Fruit fly (Drosophila melanogaster) whole organism, embryonic: ENCODE measurements around the gene Cpr67Fa1.

Experiments used
- ATbp ChIP-seq: fragments of 200-800 bp; sonication (Bioruptor generic); optimal IDR thresholded peaks from 2 replicates; lab custom pipeline; 2017; ENCODE audit warnings: missing biosample characterization, mild to moderate bottlenecking, missing genetic modification characterization, missing genetic modification reagents
- Blimp-1 ChIP-seq: fragments of 200-800 bp; sonication (Bioruptor generic); optimal IDR thresholded peaks from 3 replicates; lab custom pipeline; 2018; ENCODE audit warnings: missing biosample characterization, missing genetic modification characterization, mild to moderate bottlenecking, moderate library complexity, missing genetic modification reagents
- Bteb2 ChIP-seq: fragments of 200-800 bp; sonication (Bioruptor generic); optimal IDR thresholded peaks from 2 replicates; lab custom pipeline; 2016; ENCODE audit warnings: missing biosample characterization, missing genetic modification characterization
- CG10959 ChIP-seq: fragments of 200-800 bp; sonication (Bioruptor generic); IDR thresholded peaks from 2 replicates; pipeline ENCODE4 v1.3.6; 2022; ENCODE audit warnings: missing biosample characterization, missing genetic modification characterization
- CG12155 ChIP-seq: fragments of 200-800 bp; sonication (Bioruptor generic); optimal IDR thresholded peaks from 3 replicates; lab custom pipeline; 2016; ENCODE audit warnings: missing biosample characterization, missing genetic modification characterization
- CG14667 ChIP-seq: fragments of 200-800 bp; sonication (Bioruptor generic); IDR thresholded peaks from 2 replicates; pipeline ENCODE4 v1.3.6; 2022; ENCODE audit warnings: missing biosample characterization, missing genetic modification characterization
- CG5953 ChIP-seq: fragments of 200-800 bp; sonication (Bioruptor generic); IDR thresholded peaks from 2 replicates; pipeline ENCODE4 v1.3.6; 2022; ENCODE audit warnings: missing biosample characterization, missing genetic modification characterization
- CG7357 ChIP-seq: fragments of 200-800 bp; sonication (Bioruptor generic); IDR thresholded peaks from 3 replicates; pipeline ENCODE4 v1.3.6; 2022; ENCODE audit warnings: missing biosample characterization, missing genetic modification characterization
- CG7786 ChIP-seq: fragments of 200-800 bp; sonication (Bioruptor generic); optimal IDR thresholded peaks from 2 replicates; lab custom pipeline; 2016; ENCODE audit warnings: missing biosample characterization, missing genetic modification characterization
- CG7963 ChIP-seq: fragments of 200-800 bp; sonication (Bioruptor generic); IDR thresholded peaks from 3 replicates; pipeline ENCODE4 v1.3.6; 2022; ENCODE audit warnings: missing biosample characterization, missing genetic modification characterization; ENCODE audit not compliant: partially characterized antibody
- CG8478 ChIP-seq: fragments of >200 bp; optimal IDR thresholded peaks from 2 replicates; lab custom pipeline; 2018
- Chrac-16 ChIP-seq: fragments of 200-800 bp; sonication (Bioruptor generic); optimal IDR thresholded peaks from 3 replicates; lab custom pipeline; 2016; ENCODE audit warnings: missing biosample characterization, missing genetic modification characterization
- CkIIα-i1 ChIP-seq: fragments of 200-800 bp; sonication (Bioruptor generic); IDR thresholded peaks from 2 replicates; pipeline ENCODE4 v1.3.6; 2022; ENCODE audit warnings: missing biosample characterization, missing genetic modification characterization
- Deaf1 ChIP-seq: fragments of 200-800 bp; optimal IDR thresholded peaks from 3 replicates; lab custom pipeline; 2019; ENCODE audit warnings: missing biosample characterization, mild to moderate bottlenecking, missing genetic modification characterization, moderate library complexity
- Doc3 ChIP-seq: fragments of 200-800 bp; sonication (Bioruptor generic); IDR thresholded peaks from 3 replicates; pipeline ENCODE4 v1.3.6; 2022; ENCODE audit warnings: missing biosample characterization, missing genetic modification characterization; ENCODE audit not compliant: partially characterized antibody
- ERR ChIP-seq: fragments of 200-800 bp; sonication (Bioruptor generic); optimal IDR thresholded peaks from 2 replicates; lab custom pipeline; 2016; ENCODE audit warnings: missing biosample characterization, missing genetic modification characterization
- Ets65A ChIP-seq: fragments of 200-800 bp; sonication (Bioruptor generic); peaks from one replicate; lab custom pipeline; 2016; ENCODE audit warnings: missing biosample characterization, missing genetic modification characterization
- GATAe ChIP-seq: fragments of 200-800 bp; sonication (Bioruptor generic); conservative IDR thresholded peaks from 2 replicates; pipeline ENCODE4 v1.3.6; 2022; ENCODE audit warnings: missing biosample characterization, missing genetic modification characterization
- HmgZ ChIP-seq: fragments of 200-800 bp; sonication (Bioruptor generic); optimal IDR thresholded peaks from 2 replicates; lab custom pipeline; 2018; ENCODE audit warnings: missing biosample characterization, mild to moderate bottlenecking, missing genetic modification characterization
- Med ChIP-seq: fragments of 200-800 bp; sonication (Bioruptor generic); peaks from one replicate; lab custom pipeline; 2016; ENCODE audit warnings: missing biosample characterization, missing genetic modification characterization, mild to moderate bottlenecking, inconsistent platforms, moderate library complexity
- NC2α ChIP-seq: fragments of 200-800 bp; sonication (Bioruptor generic); optimal IDR thresholded peaks from 2 replicates; lab custom pipeline; 2016; ENCODE audit warnings: missing biosample characterization, missing genetic modification characterization
- Nf-YB ChIP-seq: fragments of 200-800 bp; sonication (Bioruptor generic); optimal IDR thresholded peaks from 3 replicates; lab custom pipeline; 2019; ENCODE audit warnings: missing biosample characterization, mild to moderate bottlenecking, missing genetic modification characterization, moderate library complexity
- Oaz ChIP-seq: fragments of 200-800 bp; sonication (Bioruptor generic); IDR thresholded peaks from 2 replicates; pipeline ENCODE4 v1.3.6; 2022; ENCODE audit warnings: missing biosample characterization, missing genetic modification characterization
- Rx ChIP-seq: fragments of 200-800 bp; sonication (Bioruptor generic); IDR thresholded peaks from 2 replicates; pipeline ENCODE4 v1.3.6; 2022; ENCODE audit warnings: missing biosample characterization, missing genetic modification characterization
- TFAM ChIP-seq: fragments of 200-800 bp; sonication (Bioruptor generic); optimal IDR thresholded peaks from 2 replicates; lab custom pipeline; 2017; ENCODE audit warnings: missing biosample characterization, missing genetic modification characterization, inconsistent platforms
- aop ChIP-seq: fragments of 200-800 bp; sonication (Bioruptor generic); IDR thresholded peaks from 2 replicates; pipeline ENCODE4 v1.3.6; 2022; ENCODE audit warnings: missing biosample characterization, missing genetic modification characterization
- bbx ChIP-seq: fragments of 200-800 bp; sonication (Bioruptor generic); IDR thresholded peaks from 2 replicates; pipeline ENCODE4 v1.3.6; 2022; ENCODE audit warnings: missing biosample characterization, missing genetic modification characterization; ENCODE audit not compliant: partially characterized antibody
- bigmax ChIP-seq: fragments of 200-800 bp; sonication (Bioruptor generic); optimal IDR thresholded peaks from 2 replicates; lab custom pipeline; 2018; ENCODE audit warnings: missing biosample characterization, mild to moderate bottlenecking, missing genetic modification characterization
- btn ChIP-seq: fragments of 200-800 bp; sonication (Bioruptor generic); optimal IDR thresholded peaks from 2 replicates; lab custom pipeline; 2016; ENCODE audit warnings: missing biosample characterization, missing genetic modification characterization
- chif ChIP-seq, 2 experiments: fragments of 200-800 bp; sonication (Bioruptor generic); optimal IDR thresholded peaks; 3 replicates each; lab custom pipeline; 2016; ENCODE audit warnings: missing biosample characterization in 2 of 2, missing genetic modification characterization in 2 of 2
- chm ChIP-seq: fragments of 200-800 bp; sonication (Bioruptor generic); IDR thresholded peaks from 2 replicates; pipeline ENCODE4 v1.3.6; 2022; ENCODE audit warnings: missing biosample characterization, missing genetic modification characterization
- crol ChIP-seq: fragments of 200-800 bp; sonication (Bioruptor generic); IDR thresholded peaks from 2 replicates; pipeline ENCODE4 v1.3.6; 2022; ENCODE audit warnings: missing biosample characterization, missing genetic modification characterization
- dan ChIP-seq: fragments of 200-800 bp; sonication (Bioruptor generic); IDR thresholded peaks from 2 replicates; pipeline ENCODE4 v1.3.6; 2022; ENCODE audit warnings: missing biosample characterization, missing genetic modification characterization
- dysf ChIP-seq: fragments of 200-800 bp; sonication (Bioruptor generic); IDR thresholded peaks from 3 replicates; pipeline ENCODE4 v1.3.6; 2022; ENCODE audit warnings: missing biosample characterization, missing genetic modification characterization
- ems ChIP-seq: fragments of 200-800 bp; sonication (Bioruptor generic); optimal IDR thresholded peaks from 3 replicates; lab custom pipeline; 2016; ENCODE audit warnings: missing biosample characterization, missing genetic modification characterization
- gce ChIP-seq: fragments of 200-800 bp; sonication (Bioruptor generic); IDR thresholded peaks from 3 replicates; pipeline ENCODE4 v1.3.6; 2022; ENCODE audit warnings: missing biosample characterization, missing genetic modification characterization
- ham ChIP-seq: fragments of 200-800 bp; sonication (Bioruptor generic); IDR thresholded peaks from 2 replicates; pipeline ENCODE4 v1.3.6; 2022; ENCODE audit warnings: missing biosample characterization, missing genetic modification characterization
- klu ChIP-seq: fragments of 200-800 bp; sonication (Bioruptor generic); IDR thresholded peaks from 2 replicates; pipeline ENCODE4 v1.3.6; 2022; ENCODE audit warnings: missing biosample characterization, missing genetic modification characterization
- knrl ChIP-seq: fragments of 200-800 bp; sonication (Bioruptor generic); IDR thresholded peaks from 3 replicates; pipeline ENCODE4 v1.3.6; 2022; ENCODE audit warnings: missing biosample characterization, missing genetic modification characterization; ENCODE audit not compliant: partially characterized antibody
- lbe ChIP-seq: fragments of 200-800 bp; sonication (Bioruptor generic); optimal IDR thresholded peaks from 2 replicates; lab custom pipeline; 2016; ENCODE audit warnings: missing biosample characterization, mild to moderate bottlenecking, missing genetic modification characterization
- nmo ChIP-seq: fragments of 200-800 bp; sonication (Bioruptor generic); optimal IDR thresholded peaks from 2 replicates; lab custom pipeline; 2018; ENCODE audit warnings: missing biosample characterization, mild to moderate bottlenecking, missing genetic modification characterization, moderate library complexity
- nom ChIP-seq: fragments of 200-800 bp; sonication (Bioruptor generic); optimal IDR thresholded peaks from 2 replicates; lab custom pipeline; 2017; ENCODE audit warnings: missing biosample characterization, missing genetic modification characterization, mild to moderate bottlenecking, moderate library complexity, missing genetic modification reagents
- sens ChIP-seq: fragments of 200-800 bp; sonication (Bioruptor generic); peaks from one replicate; lab custom pipeline; 2016; ENCODE audit warnings: missing biosample characterization, missing genetic modification characterization
- ssp ChIP-seq: fragments of 200-800 bp; sonication (Bioruptor generic); IDR thresholded peaks from 2 replicates; pipeline ENCODE4 v1.3.6; 2022; ENCODE audit warnings: missing biosample characterization, missing genetic modification characterization
- tna ChIP-seq: fragments of 200-800 bp; sonication (Bioruptor generic); IDR thresholded peaks from 2 replicates; pipeline ENCODE4 v1.3.6; 2022; ENCODE audit warnings: missing biosample characterization, missing genetic modification characterization; ENCODE audit not compliant: partially characterized antibody
- twi ChIP-seq: fragments of 200-800 bp; optimal IDR thresholded peaks from 2 replicates; lab custom pipeline; 2019; ENCODE audit warnings: missing biosample characterization, mild to moderate bottlenecking, missing genetic modification characterization, moderate library complexity
- wek ChIP-seq: fragments of 200-800 bp; sonication (Bioruptor generic); optimal IDR thresholded peaks from 3 replicates; lab custom pipeline; 2018; ENCODE audit warnings: missing biosample characterization, mild to moderate bottlenecking, missing genetic modification characterization, moderate library complexity
- zfh1 ChIP-seq: fragments of 200-800 bp; sonication (Bioruptor generic); IDR thresholded peaks from 3 replicates; pipeline ENCODE4 v1.3.6; 2022; ENCODE audit warnings: missing biosample characterization, missing genetic modification characterization

Gene Cpr67Fa1

dm6 chr3L:10867778-10868382 lies 21.9 kb upstream of the Cpr67Fa1 start (continued):
- TF ChIP-seq ems (GFP tag; lab: Kevin White, UChicago) (no peak), CG5953 (GFP tag; lab: Robert Waterston, UW) (no peak), dysf (GFP tag; lab: Robert Waterston, UW) (peak; percentile 7; the same call in 1 of the 3 replicates), ham (no peak), lbe (peak; percentile 36), TFAM (GFP tag; lab: Kevin White, UChicago) (no peak), ssp (no peak), CkIIα-i1 (GFP tag; lab: Robert Waterston, UW) (0 out of 2 replicates have a peak, but pooled peaks have one; percentile 16)

DNA sequence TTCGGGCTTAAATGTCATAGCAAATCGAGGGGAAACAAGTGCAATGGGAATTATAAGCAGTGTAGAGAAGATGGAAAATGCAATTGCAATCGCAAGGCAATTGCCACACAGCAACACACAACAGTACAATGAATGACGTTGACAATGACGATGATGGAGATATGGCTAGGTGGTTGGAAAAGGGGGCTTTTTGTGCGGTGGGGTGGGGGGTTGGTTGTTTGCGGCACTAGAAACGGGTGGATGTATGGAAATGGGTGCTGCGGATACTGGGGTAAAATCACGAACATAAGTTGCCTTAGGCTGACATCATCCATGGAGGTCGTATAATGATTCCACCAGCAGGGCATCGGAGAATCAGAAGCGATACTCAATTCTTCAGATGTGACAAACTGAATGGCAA lies 20.6 kb upstream of the Cpr67Fa1 start:
- TF ChIP-seq tna (GFP tag; lab: Robert Waterston, UW) (peak; percentile 65), Deaf1 (tag; lab: Kevin White, UChicago) (no peak), Bteb2 (GFP tag; lab: Kevin White, UChicago) (no peak), crol (peak; percentile 65), CG14667 (GFP tag; lab: Robert Waterston, UW) (no peak), CG7786 (GFP tag; lab: Kevin White, UChicago) (no peak)
- TF ChIP-seq, all 482 proteins: peak for 2

DNA sequence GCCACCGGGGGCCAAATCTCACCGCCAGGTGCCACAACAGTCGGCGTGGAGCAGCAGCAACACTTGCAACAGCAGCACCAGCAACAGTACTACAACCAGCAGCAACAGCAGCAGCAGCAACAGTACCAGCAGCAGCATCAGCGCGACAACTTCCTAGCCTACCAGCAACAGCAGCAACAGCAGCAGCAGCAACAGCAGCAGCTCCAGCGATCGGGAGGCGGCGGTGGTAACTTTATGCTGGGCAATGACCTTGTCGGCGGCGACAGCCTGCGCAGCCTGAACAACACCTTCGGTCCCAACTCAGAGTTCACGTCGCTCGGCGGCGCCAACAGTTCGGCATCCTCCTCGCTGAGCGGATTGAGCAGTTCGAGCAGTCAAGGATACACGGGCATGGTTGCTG lies 19.7 kb upstream of the Cpr67Fa1 start:
- TF ChIP-seq nom (GFP tag; lab: Kevin White, UChicago), result no peak
- peak; percentile 11 for TF ChIP-seq Ets65A (GFP tag; lab: Kevin White, UChicago)
- TF ChIP-seq btn (GFP tag; lab: Kevin White, UChicago), result no peak
- no peak for TF ChIP-seq ERR (GFP tag; lab: Kevin White, UChicago)
- no peak for TF ChIP-seq nmo (GFP tag; lab: Kevin White, UChicago)
- no peak for TF ChIP-seq aop
- TF ChIP-seq klu, result no peak
- no peak for TF ChIP-seq twi
- no peak for TF ChIP-seq Rx (GFP tag; lab: Robert Waterston, UW)
- TF ChIP-seq Blimp-1 (GFP tag; lab: Kevin White, UChicago), result no peak
- peak; percentile 70 for TF ChIP-seq CG8478
- TF ChIP-seq Med (GFP tag; lab: Kevin White, UChicago), result peak; percentile 38
- TF ChIP-seq CG10959, result no peak
- 0 out of 3 replicates have a peak, but pooled peaks have one; percentile 9 for TF ChIP-seq zfh1 (GFP tag; lab: Robert Waterston, UW)
- no peak for TF ChIP-seq Oaz (GFP tag; lab: Robert Waterston, UW)
- no peak for TF ChIP-seq HmgZ
- TF ChIP-seq chm (GFP tag; lab: Robert Waterston, UW), result no peak
- no peak for TF ChIP-seq CG12155 (GFP tag; lab: Kevin White, UChicago)
- TF ChIP-seq Doc3 (GFP tag; lab: Robert Waterston, UW), result no peak
- no peak for TF ChIP-seq wek (GFP tag; lab: Kevin White, UChicago)
- TF ChIP-seq dan (GFP tag; lab: Robert Waterston, UW), result no peak
- TF ChIP-seq ATbp (GFP tag; lab: Kevin White, UChicago), result no peak

dm6 chr3L:10871534-10871933 lies 18.3 kb upstream of the Cpr67Fa1 start:
- TF ChIP-seq NC2α (no peak), crol (peak; percentile 28; the same call in 1 of the 2 replicates), tna (GFP tag; lab: Robert Waterston, UW) (peak; percentile 64), Nf-YB (GFP tag; lab: Kevin White, UChicago) (no peak), Chrac-16 (GFP tag; lab: Kevin White, UChicago) (no peak), knrl (GFP tag; lab: Robert Waterston, UW) (0 out of 3 replicates have a peak, but pooled peaks have one; percentile 18), CG7963 (GFP tag; lab: Robert Waterston, UW) (no peak), CG7357 (GFP tag; lab: Robert Waterston, UW) (no peak), GATAe (GFP tag; lab: Robert Waterston, UW) (no peak), bbx (GFP tag; lab: Robert Waterston, UW) (0 out of 2 replicates have a peak, but pooled peaks have one; percentile 14), Med (GFP tag; lab: Kevin White, UChicago) (peak; percentile 18), bigmax (GFP tag; lab: Kevin White, UChicago) (no peak), sens (peak; percentile 67), chif (GFP tag; optimal IDR thresholded peaks at IDR 0.05; lab: Kevin White, UChicago) (no peak), gce (GFP tag; lab: Robert Waterston, UW) (no peak), chm (GFP tag; lab: Robert Waterston, UW) (0 out of 2 replicates have a peak, but pooled peaks have one; percentile 28)
